Worm (Caenorhabditis elegans) whole organism, L4 larva: Measurements from ENCODE around the gene dpf-7.

Experiments used
- D1046.2 ChIP-seq: fragments of 200-800 bp; sonication (Bioruptor generic); IDR thresholded peaks from 2 replicates; pipeline ENCODE4 v1.3.6; 2022; ENCODE audit warnings: missing genetic modification characterization, missing compliant biosample characterization
- R02D3.7 ChIP-seq: fragments of 150-350 bp; sonication (generic microtip); optimal IDR thresholded peaks from 3 replicates; lab custom pipeline; 2014; ENCODE audit warnings: missing biosample characterization, missing genetic modification characterization
- Y5F2A.4 ChIP-seq: fragments of 200-800 bp; sonication (Bioruptor generic); optimal IDR thresholded peaks from 2 replicates; lab custom pipeline; 2018; ENCODE audit warnings: mild to moderate bottlenecking, missing genetic modification characterization, missing compliant biosample characterization
- Y75B8A.6 ChIP-seq: fragments of 200-800 bp; sonication (Bioruptor generic); IDR thresholded peaks from 2 replicates; pipeline ENCODE4 v1.3.6; 2022; ENCODE audit warnings: missing genetic modification reagents, missing genetic modification characterization, missing compliant biosample characterization
- ZK337.2 ChIP-seq: fragments of 200-800 bp; sonication (Bioruptor generic); IDR thresholded peaks from 2 replicates; pipeline ENCODE4 v1.3.6; 2022; ENCODE audit warnings: missing genetic modification reagents, missing genetic modification characterization, missing compliant biosample characterization
- ZK546.5 ChIP-seq, 2 experiments: sonication (generic microtip); optimal IDR thresholded peaks; 2 replicates each; lab custom pipeline; 2017; ENCODE audit warnings: missing biosample characterization in 2 of 2, missing genetic modification characterization in 2 of 2
- aha-1 ChIP-seq: fragments of 150-350 bp; peaks from one replicate; lab custom pipeline; 2014; ENCODE audit warnings: missing biosample characterization, missing genetic modification characterization
- ama-1 ChIP-seq: fragments of 150-350 bp; optimal IDR thresholded peaks from 2 replicates; lab custom pipeline; 2014; ENCODE audit warnings: inconsistent platforms, mixed read lengths
- arid-1 ChIP-seq: fragments of 200-800 bp; sonication (Bioruptor generic); conservative IDR thresholded peaks from 2 replicates; pipeline ENCODE4 v1.3.6; 2022; ENCODE audit warnings: missing genetic modification reagents, missing genetic modification characterization, missing compliant biosample characterization
- attf-4 ChIP-seq: sonication (generic microtip); optimal IDR thresholded peaks from 3 replicates; lab custom pipeline; 2017; ENCODE audit warnings: missing biosample characterization, missing genetic modification characterization
- ceh-20 ChIP-seq: fragments of 200-800 bp; sonication (Bioruptor generic); IDR thresholded peaks from 2 replicates; pipeline ENCODE4 v1.3.6; 2022; ENCODE audit warnings: missing genetic modification reagents, missing genetic modification characterization, missing compliant biosample characterization
- ceh-28 ChIP-seq: fragments of 150-350 bp; optimal IDR thresholded peaks from 2 replicates; lab custom pipeline; 2014; ENCODE audit warnings: missing biosample characterization, missing genetic modification reagents, missing genetic modification characterization
- ces-1 ChIP-seq: fragments of 150-350 bp; sonication (generic microtip); optimal IDR thresholded peaks from 4 replicates; lab custom pipeline; 2014; ENCODE audit warnings: missing biosample characterization, missing genetic modification reagents, missing genetic modification characterization
- cey-2 ChIP-seq: sonication (generic microtip); optimal IDR thresholded peaks from 3 replicates; lab custom pipeline; 2017; ENCODE audit warnings: missing genetic modification characterization, mild to moderate bottlenecking, missing compliant biosample characterization, antibody characterized with exemption, borderline replicate concordance; ENCODE audit not compliant: insufficient read depth
- ctbp-1 ChIP-seq: fragments of 200-800 bp; sonication (Bioruptor generic); IDR thresholded peaks from 2 replicates; pipeline ENCODE4 v1.3.6; 2022; ENCODE audit warnings: missing genetic modification reagents, missing genetic modification characterization, missing compliant biosample characterization
- daf-19 ChIP-seq: fragments of 200-800 bp; sonication (Bioruptor generic); conservative IDR thresholded peaks from 2 replicates; pipeline ENCODE4 v1.3.6; 2022; ENCODE audit warnings: missing genetic modification characterization, missing compliant biosample characterization
- daf-8 ChIP-seq: fragments of 200-800 bp; sonication (Bioruptor generic); IDR thresholded peaks from 2 replicates; pipeline ENCODE4 v1.3.6; 2022; ENCODE audit warnings: missing genetic modification characterization, missing compliant biosample characterization
- fkh-10 ChIP-seq: fragments of 150-350 bp; optimal IDR thresholded peaks from 2 replicates; lab custom pipeline; 2014; ENCODE audit warnings: missing biosample characterization, missing genetic modification reagents, missing genetic modification characterization
- fos-1 ChIP-seq: fragments of 150-350 bp; optimal IDR thresholded peaks from 2 replicates; lab custom pipeline; 2014; ENCODE audit warnings: missing biosample characterization, missing genetic modification characterization
- gei-8 ChIP-seq: fragments of 200-800 bp; sonication (Bioruptor generic); optimal IDR thresholded peaks from 2 replicates; lab custom pipeline; 2018; ENCODE audit warnings: mild to moderate bottlenecking, missing genetic modification characterization, missing compliant biosample characterization
- hif-1 ChIP-seq, 2 experiments: sonication (generic microtip); optimal IDR thresholded peaks; 2 replicates each; lab custom pipeline; 2016 to 2017; ENCODE audit warnings: missing compliant biosample characterization in 2 of 2, missing genetic modification characterization in 2 of 2, missing genetic modification reagents in 2 of 2, missing genotype in 2 of 2, mild to moderate bottlenecking in 1 of 2
- hlh-11 ChIP-seq: fragments of 200-800 bp; sonication (Bioruptor generic); optimal IDR thresholded peaks from 2 replicates; lab custom pipeline; 2018; ENCODE audit warnings: mild to moderate bottlenecking, missing genetic modification characterization, missing compliant biosample characterization
- hmg-1.1 ChIP-seq: fragments of 200-800 bp; sonication (Bioruptor generic); IDR thresholded peaks from 2 replicates; pipeline ENCODE4 v1.3.6; 2022; ENCODE audit warnings: missing genetic modification reagents, missing genetic modification characterization, missing compliant biosample characterization
- lin-13 ChIP-seq: fragments of 150-350 bp; optimal IDR thresholded peaks from 2 replicates; lab custom pipeline; 2014; ENCODE audit warnings: missing biosample characterization, missing genetic modification reagents, missing genetic modification characterization
- lin-38 ChIP-seq: fragments of 200-800 bp; sonication (Bioruptor generic); IDR thresholded peaks from 2 replicates; pipeline ENCODE4 v1.3.6; 2022; ENCODE audit warnings: missing genetic modification reagents, missing genetic modification characterization, missing compliant biosample characterization
- mes-2 ChIP-seq: sonication (generic microtip); optimal IDR thresholded peaks from 2 replicates; lab custom pipeline; 2016; ENCODE audit warnings: missing genotype, mild to moderate bottlenecking, missing genetic modification characterization, missing compliant biosample characterization; ENCODE audit not compliant: poor library complexity, severe bottlenecking
- mxl-2 ChIP-seq: fragments of 200-800 bp; sonication (Bioruptor generic); conservative IDR thresholded peaks from 2 replicates; pipeline ENCODE4 v1.3.6; 2022; ENCODE audit warnings: missing genetic modification reagents, missing genetic modification characterization, missing compliant biosample characterization
- mxl-3 ChIP-seq: fragments of 200-800 bp; sonication (Bioruptor generic); optimal IDR thresholded peaks from 2 replicates; lab custom pipeline; 2018; ENCODE audit warnings: mild to moderate bottlenecking, missing genetic modification characterization, missing compliant biosample characterization
- nhr-102 ChIP-seq: sonication (generic microtip); optimal IDR thresholded peaks from 2 replicates; lab custom pipeline; 2016; ENCODE audit warnings: mild to moderate bottlenecking, missing genetic modification characterization, moderate library complexity, missing compliant biosample characterization
- nhr-11 ChIP-seq: fragments of 150-350 bp; optimal IDR thresholded peaks from 2 replicates; lab custom pipeline; 2014; ENCODE audit warnings: missing biosample characterization, missing genetic modification characterization
- nhr-237 ChIP-seq: sonication (generic microtip); optimal IDR thresholded peaks from 2 replicates; lab custom pipeline; 2017; ENCODE audit warnings: missing biosample characterization, missing genetic modification characterization
- nhr-25 ChIP-seq: sonication (generic microtip); optimal IDR thresholded peaks from 2 replicates; lab custom pipeline; 2017; ENCODE audit warnings: missing genetic modification characterization, mild to moderate bottlenecking, missing compliant biosample characterization, antibody characterized with exemption, moderate library complexity, borderline replicate concordance; ENCODE audit not compliant: insufficient read depth
- nhr-41 ChIP-seq: fragments of 200-800 bp; sonication (Bioruptor generic); IDR thresholded peaks from 2 replicates; pipeline ENCODE4 v1.3.6; 2022; ENCODE audit warnings: missing genetic modification reagents, missing genetic modification characterization, missing compliant biosample characterization
- nhr-6 ChIP-seq: fragments of 150-350 bp; optimal IDR thresholded peaks from 2 replicates; lab custom pipeline; 2014; ENCODE audit warnings: missing biosample characterization, missing genetic modification characterization
- php-3 ChIP-seq: fragments of 200-800 bp; sonication (Bioruptor generic); IDR thresholded peaks from 2 replicates; pipeline ENCODE4 v1.3.6; 2022; ENCODE audit warnings: missing genetic modification reagents, missing genetic modification characterization, missing compliant biosample characterization
- rbr-2 ChIP-seq: sonication (generic microtip); optimal IDR thresholded peaks from 2 replicates; lab custom pipeline; 2016; ENCODE audit warnings: missing genotype, missing genetic modification characterization, missing compliant biosample characterization
- sdz-12 ChIP-seq: fragments of 200-800 bp; sonication (Bioruptor generic); optimal IDR thresholded peaks from 2 replicates; lab custom pipeline; 2018; ENCODE audit warnings: mild to moderate bottlenecking, missing genetic modification characterization, missing compliant biosample characterization
- set-16 ChIP-seq: fragments of 200-800 bp; sonication (Bioruptor generic); IDR thresholded peaks from 2 replicates; pipeline ENCODE4 v1.3.6; 2022; ENCODE audit warnings: missing genetic modification reagents, missing genetic modification characterization, missing compliant biosample characterization
- spr-3 ChIP-seq: fragments of 200-800 bp; sonication (Bioruptor generic); optimal IDR thresholded peaks from 2 replicates; lab custom pipeline; 2018; ENCODE audit warnings: mild to moderate bottlenecking, missing genetic modification characterization, missing compliant biosample characterization
- tag-97 ChIP-seq: fragments of 200-800 bp; sonication (Bioruptor generic); IDR thresholded peaks from 2 replicates; pipeline ENCODE4 v1.3.6; 2022; ENCODE audit warnings: missing genetic modification characterization, missing compliant biosample characterization
- unc-130 ChIP-seq: sonication (generic microtip); optimal IDR thresholded peaks from 2 replicates; lab custom pipeline; 2016; ENCODE audit warnings: missing genetic modification reagents, missing genetic modification characterization, missing compliant biosample characterization
- unc-39 ChIP-seq: sonication (generic microtip); optimal IDR thresholded peaks from 2 replicates; lab custom pipeline; 2017; ENCODE audit warnings: missing biosample characterization, missing genetic modification characterization
- unc-62 ChIP-seq, 3 experiments: fragments of 150-350 bp in 1 of 3; sonication (generic microtip); optimal IDR thresholded peaks in 2 of 3; peaks in 1 of 3; 1 replicate in 1 of 3; 2 replicates in 2 of 3; lab custom pipeline; 2014 to 2017; ENCODE audit warnings: missing biosample characterization in 3 of 3, missing genetic modification characterization in 3 of 3, missing genetic modification reagents in 3 of 3, missing genotype in 1 of 3
- vab-7 ChIP-seq: fragments of 200-800 bp; sonication (Bioruptor generic); IDR thresholded peaks from 2 replicates; pipeline ENCODE4 v1.3.6; 2022; ENCODE audit warnings: missing genetic modification reagents, missing genetic modification characterization, missing compliant biosample characterization
- zfp-2 ChIP-seq: sonication (generic microtip); optimal IDR thresholded peaks from 2 replicates; lab custom pipeline; 2016; ENCODE audit warnings: mild to moderate bottlenecking, missing genetic modification characterization, missing compliant biosample characterization
- zfp-3 ChIP-seq: fragments of 200-800 bp; sonication (Bioruptor generic); conservative IDR thresholded peaks from 2 replicates; pipeline ENCODE4 v1.3.6; 2022; ENCODE audit warnings: missing genetic modification reagents, missing genetic modification characterization, missing compliant biosample characterization
- zip-2 ChIP-seq: fragments of 150-350 bp; optimal IDR thresholded peaks from 2 replicates; lab custom pipeline; 2014; ENCODE audit warnings: missing biosample characterization, missing genetic modification characterization

Gene dpf-7

ce11 chrIV:4821054-4821453, 18.7 kb upstream of the dpf-7 start, which contains the start of gene H06H21.8 (continued):
- TF ChIP-seq cey-2 (tag; lab: Kevin White, UChicago) (no peak), R02D3.7 (tag; lab: Kevin White, UChicago) (no peak), rbr-2 (no peak), hmg-1.1 (GFP tag; lab: Robert Waterston, UW) (no peak), spr-3 (GFP tag; lab: Kevin White, UChicago) (no peak), ama-1 (lab: Kevin White, UChicago) (no peak), ceh-28 (tag; lab: Kevin White, UChicago) (no peak), daf-19 (no peak), hif-1 (tag; optimal IDR thresholded peaks at IDR 0.05; lab: Kevin White, UChicago) (no peak), zip-2 (tag; lab: Kevin White, UChicago) (no peak), zfp-2 (tag; lab: Kevin White, UChicago) (no peak), gei-8 (GFP tag; lab: Kevin White, UChicago) (no peak), lin-13 (no peak), fkh-10 (GFP tag; lab: Kevin White, UChicago) (no peak), mes-2 (tag; lab: Kevin White, UChicago) (no peak), sdz-12 (GFP tag; lab: Kevin White, UChicago) (no peak), nhr-237 (tag; lab: Kevin White, UChicago) (no peak), ctbp-1 (GFP tag; lab: Robert Waterston, UW) (no peak), zfp-3 (no peak), unc-39 (tag; lab: Kevin White, UChicago) (no peak), ceh-20 (no peak), ZK546.5 (tag; optimal IDR thresholded peaks at IDR 0.05; lab: Kevin White, UChicago) (no peak), nhr-25 (tag; lab: Kevin White, UChicago) (no peak), vab-7 (GFP tag; lab: Robert Waterston, UW) (no peak), daf-8 (GFP tag; lab: Robert Waterston, UW) (no peak), ZK337.2 (GFP tag; lab: Robert Waterston, UW) (no peak), attf-4 (tag; lab: Kevin White, UChicago) (no peak), hlh-11 (tag; lab: Kevin White, UChicago) (peak; percentile 70), set-16 (GFP tag; lab: Robert Waterston, UW) (no peak), aha-1 (peak; percentile 56), nhr-6 (tag; lab: Kevin White, UChicago) (no peak), lin-38 (GFP tag; lab: Robert Waterston, UW) (no peak), unc-62 (GFP tag; optimal IDR thresholded peaks at IDR 0.05 in 1 of 2; lab: Kevin White, UChicago) (no peak), unc-62 (tag; optimal IDR thresholded peaks at IDR 0.05; lab: Kevin White, UChicago) (no peak), nhr-11 (tag; lab: Kevin White, UChicago) (no peak), unc-130 (GFP tag; lab: Kevin White, UChicago) (no peak)
- TF ChIP-seq, all 104 proteins: peak for 13

DNA sequence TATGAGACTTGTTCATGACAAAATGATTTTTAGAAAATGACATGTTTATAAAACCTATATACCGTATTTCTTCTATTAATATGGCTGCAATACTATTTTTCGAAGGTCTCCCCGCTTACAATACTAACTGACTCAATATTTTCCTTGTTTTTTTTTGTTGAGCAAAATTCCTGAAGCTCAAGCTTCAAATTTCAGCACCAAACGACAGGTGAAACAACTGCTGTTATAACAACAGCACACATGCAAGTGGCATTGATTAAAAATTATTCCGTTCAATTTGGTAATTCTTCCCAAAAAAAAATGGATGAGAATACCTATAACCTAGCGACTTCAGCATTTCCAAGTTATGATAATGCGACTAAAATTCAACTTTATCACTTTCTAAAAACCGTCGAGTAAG, 11.8 kb upstream of the dpf-7 start, which contains the start of gene srw-94:
Gene srw-94 (plus strand): TSS at position 301 of the 400 bp plus-strand sequence.
- no peak for TF ChIP-seq nhr-237 (tag; lab: Kevin White, UChicago)
- TF ChIP-seq fkh-10 (GFP tag; lab: Kevin White, UChicago): no peak
- no peak for TF ChIP-seq ZK337.2 (GFP tag; lab: Robert Waterston, UW)
- no peak for TF ChIP-seq attf-4 (tag; lab: Kevin White, UChicago)
- TF ChIP-seq mes-2 (tag; lab: Kevin White, UChicago): no peak
- no peak for TF ChIP-seq php-3 (GFP tag; lab: Robert Waterston, UW)
- TF ChIP-seq tag-97: no peak
- TF ChIP-seq nhr-102 (tag; lab: Kevin White, UChicago): no peak
- TF ChIP-seq mxl-2 (GFP tag; lab: Robert Waterston, UW): no peak
- TF ChIP-seq D1046.2 (GFP tag; lab: Robert Waterston, UW): no peak
- TF ChIP-seq mxl-3 (GFP tag; lab: Kevin White, UChicago): no peak
- no peak for TF ChIP-seq fos-1 (tag; lab: Kevin White, UChicago)
- TF ChIP-seq ces-1 (GFP tag; lab: Kevin White, UChicago): no peak
- no peak for TF ChIP-seq nhr-41 (GFP tag; lab: Robert Waterston, UW)
- no peak for TF ChIP-seq aha-1
- no peak for TF ChIP-seq arid-1 (GFP tag; lab: Robert Waterston, UW)
- TF ChIP-seq Y75B8A.6 (GFP tag; lab: Robert Waterston, UW): no peak
- no peak for TF ChIP-seq hmg-1.1 (GFP tag; lab: Robert Waterston, UW)
- TF ChIP-seq daf-19: no peak
- TF ChIP-seq Y5F2A.4 (GFP tag; lab: Kevin White, UChicago): no peak
